Worm (Caenorhabditis elegans) whole organism, L1 larva: ENCODE data around the gene clec-60.

ENCODE experiments used
- C16A3.4 ChIP-seq: fragments of 150-350 bp; optimal IDR thresholded peaks from 2 replicates; lab custom pipeline; 2014; ENCODE audit warnings: missing biosample characterization, missing genetic modification characterization
- C34B4.2 ChIP-seq: sonication (generic microtip); optimal IDR thresholded peaks from 2 replicates; lab custom pipeline; 2017; ENCODE audit warnings: mild to moderate bottlenecking, missing genetic modification characterization, missing compliant biosample characterization
- F16B12.6 ChIP-seq: fragments of 150-350 bp; optimal IDR thresholded peaks from 2 replicates; lab custom pipeline; 2014; ENCODE audit warnings: missing biosample characterization, missing genetic modification characterization
- Y116A8C.19 ChIP-seq: sonication (generic microtip); optimal IDR thresholded peaks from 2 replicates; lab custom pipeline; 2016; ENCODE audit warnings: missing compliant biosample characterization, missing genetic modification characterization, borderline replicate concordance
- alr-1 ChIP-seq: fragments of 200-800 bp; sonication (Bioruptor generic); optimal IDR thresholded peaks from 2 replicates; lab custom pipeline; 2018; ENCODE audit warnings: borderline replicate concordance, mild to moderate bottlenecking, missing genetic modification characterization, missing compliant biosample characterization
- aly-2 ChIP-seq: fragments of 150-350 bp; optimal IDR thresholded peaks from 2 replicates; lab custom pipeline; 2014; ENCODE audit warnings: missing biosample characterization, missing genetic modification characterization
- ama-1 ChIP-seq: fragments of 150-350 bp; optimal IDR thresholded peaks from 2 replicates; lab custom pipeline; 2014
- ceh-63 ChIP-seq: fragments of 200-800 bp; sonication (Bioruptor generic); optimal IDR thresholded peaks from 2 replicates; lab custom pipeline; 2018; ENCODE audit warnings: mild to moderate bottlenecking, missing genetic modification characterization, missing compliant biosample characterization
- dpl-1 ChIP-seq, 3 experiments: fragments of 150-350 bp in 2 of 3; sonication (generic microtip) in 1 of 3; optimal IDR thresholded peaks; 2 replicates each; lab custom pipeline; 2014 to 2017; ENCODE audit warnings: missing biosample characterization in 3 of 3, missing genetic modification characterization in 3 of 3, missing genetic modification reagents in 3 of 3
- efl-1 ChIP-seq, 4 experiments: fragments of 150-350 bp; optimal IDR thresholded peaks in 3 of 4; peaks in 1 of 4; 1 replicate in 1 of 4; 2 replicates in 3 of 4; lab custom pipeline; 2014; ENCODE audit warnings: missing biosample characterization in 2 of 4, missing genetic modification characterization in 2 of 4, missing genetic modification reagents in 2 of 4
- efl-3 ChIP-seq: fragments of 200-800 bp; sonication (Bioruptor generic); optimal IDR thresholded peaks from 2 replicates; lab custom pipeline; 2018; ENCODE audit warnings: mild to moderate bottlenecking, missing genetic modification characterization, missing compliant biosample characterization
- egl-13 ChIP-seq: sonication (generic microtip); optimal IDR thresholded peaks from 2 replicates; lab custom pipeline; 2016; ENCODE audit warnings: missing genotype, missing genetic modification reagents, missing genetic modification characterization, missing compliant biosample characterization
- egl-27 ChIP-seq, 2 experiments: fragments of 150-350 bp in 1 of 2; sonication (generic microtip); optimal IDR thresholded peaks; 3 replicates each; lab custom pipeline; 2017 to 2018; ENCODE audit warnings: missing biosample characterization in 2 of 2, missing genetic modification characterization in 2 of 2, missing genetic modification reagents in 2 of 2
- elt-2 ChIP-seq: sonication (generic microtip); optimal IDR thresholded peaks from 2 replicates; lab custom pipeline; 2016; ENCODE audit warnings: missing genetic modification characterization, mild to moderate bottlenecking, inconsistent platforms, missing compliant biosample characterization, missing genetic modification reagents
- elt-3 ChIP-seq, 6 experiments: fragments of 150-350 bp in 1 of 6; sonication (generic microtip); optimal IDR thresholded peaks; 2 replicates each; lab custom pipeline; 2017 to 2018; ENCODE audit warnings: missing biosample characterization in 6 of 6, missing genetic modification characterization in 6 of 6, inconsistent platforms in 1 of 6
- ets-5 ChIP-seq: fragments of 200-800 bp; sonication (Bioruptor generic); IDR thresholded peaks from 2 replicates; pipeline ENCODE4 v1.3.6; 2022; ENCODE audit warnings: missing genetic modification characterization, missing compliant biosample characterization
- fkh-10 ChIP-seq: sonication (generic microtip); optimal IDR thresholded peaks from 2 replicates; lab custom pipeline; 2017; ENCODE audit warnings: missing biosample characterization, missing genetic modification reagents, missing genetic modification characterization
- fkh-8 ChIP-seq: sonication (generic microtip); optimal IDR thresholded peaks from 2 replicates; lab custom pipeline; 2016; ENCODE audit warnings: mild to moderate bottlenecking, missing genetic modification characterization, missing compliant biosample characterization
- hlh-4 ChIP-seq: sonication (generic microtip); optimal IDR thresholded peaks from 2 replicates; lab custom pipeline; 2016; ENCODE audit warnings: mild to moderate bottlenecking, missing genetic modification characterization, missing compliant biosample characterization
- irx-1 ChIP-seq: sonication (generic microtip); optimal IDR thresholded peaks from 2 replicates; lab custom pipeline; 2016; ENCODE audit warnings: missing genetic modification characterization, missing compliant biosample characterization
- jun-1 ChIP-seq: fragments of 150-350 bp; optimal IDR thresholded peaks from 2 replicates; lab custom pipeline; 2014; ENCODE audit warnings: missing biosample characterization, missing genetic modification reagents, missing genetic modification characterization
- lin-13 ChIP-seq: fragments of 150-350 bp; optimal IDR thresholded peaks from 2 replicates; lab custom pipeline; 2014; ENCODE audit warnings: missing biosample characterization, missing genetic modification reagents, missing genetic modification characterization
- lin-15B ChIP-seq: fragments of 150-350 bp; sonication (generic microtip); optimal IDR thresholded peaks from 3 replicates; lab custom pipeline; 2014; ENCODE audit warnings: missing biosample characterization, missing genetic modification characterization
- lin-35 ChIP-seq, 2 experiments: fragments of 150-350 bp; optimal IDR thresholded peaks; 2 replicates each; lab custom pipeline; 2014; ENCODE audit warnings: missing biosample characterization in 2 of 2, missing genetic modification characterization in 2 of 2, missing genetic modification reagents in 2 of 2
- lin-39 ChIP-seq: fragments of 150-350 bp; optimal IDR thresholded peaks from 2 replicates; lab custom pipeline; 2014; ENCODE audit warnings: missing biosample characterization, missing genetic modification reagents, missing genetic modification characterization
- mab-9 ChIP-seq: fragments of 200-800 bp; sonication (Bioruptor generic); IDR thresholded peaks from 2 replicates; pipeline ENCODE4 v1.3.6; 2022; ENCODE audit warnings: missing genetic modification reagents, missing genetic modification characterization, missing compliant biosample characterization
- mdl-1 ChIP-seq, 2 experiments: fragments of 150-350 bp; optimal IDR thresholded peaks; 2 replicates each; lab custom pipeline; 2014 to 2017; ENCODE audit warnings: missing biosample characterization in 2 of 2, missing genetic modification characterization in 2 of 2, inconsistent platforms in 1 of 2
- mef-2 ChIP-seq: fragments of 150-350 bp; optimal IDR thresholded peaks from 2 replicates; lab custom pipeline; 2014; ENCODE audit warnings: missing biosample characterization, missing genetic modification characterization
- mep-1 ChIP-seq: fragments of 150-350 bp; optimal IDR thresholded peaks from 2 replicates; lab custom pipeline; 2014; ENCODE audit warnings: missing biosample characterization, missing genetic modification characterization
- nhr-11 ChIP-seq: fragments of 150-350 bp; optimal IDR thresholded peaks from 2 replicates; lab custom pipeline; 2014; ENCODE audit warnings: missing biosample characterization, missing genetic modification characterization
- nhr-12 ChIP-seq: sonication (generic microtip); optimal IDR thresholded peaks from 2 replicates; lab custom pipeline; 2017; ENCODE audit warnings: missing biosample characterization, missing genetic modification characterization
- nhr-19 ChIP-seq: fragments of 200-800 bp; sonication (Bioruptor generic); conservative IDR thresholded peaks from 2 replicates; pipeline ENCODE4 v1.3.6; 2022; ENCODE audit warnings: missing genetic modification characterization, missing compliant biosample characterization
- nhr-237 ChIP-seq: fragments of 150-350 bp; optimal IDR thresholded peaks from 2 replicates; lab custom pipeline; 2014; ENCODE audit warnings: missing biosample characterization, missing genetic modification characterization
- nhr-47 ChIP-seq: sonication (generic microtip); optimal IDR thresholded peaks from 2 replicates; lab custom pipeline; 2016; ENCODE audit warnings: mild to moderate bottlenecking, missing genetic modification characterization, moderate library complexity, missing compliant biosample characterization
- nhr-71 ChIP-seq: sonication (generic microtip); optimal IDR thresholded peaks from 2 replicates; lab custom pipeline; 2016; ENCODE audit warnings: mild to moderate bottlenecking, missing genetic modification characterization, moderate library complexity, missing compliant biosample characterization
- nhr-77 ChIP-seq: fragments of 150-350 bp; optimal IDR thresholded peaks from 2 replicates; lab custom pipeline; 2014; ENCODE audit warnings: missing biosample characterization, missing genetic modification characterization
- nhr-85 ChIP-seq: sonication (generic microtip); peaks from one replicate; lab custom pipeline; 2016; ENCODE audit warnings: missing genetic modification characterization, inconsistent platforms, missing compliant biosample characterization
- nhr-90 ChIP-seq: sonication (generic microtip); optimal IDR thresholded peaks from 2 replicates; lab custom pipeline; 2016; ENCODE audit warnings: mild to moderate bottlenecking, missing genetic modification characterization, missing compliant biosample characterization; ENCODE audit not compliant: poor library complexity
- pag-3 ChIP-seq: sonication (generic microtip); optimal IDR thresholded peaks from 2 replicates; lab custom pipeline; 2017; ENCODE audit warnings: missing genetic modification characterization, mild to moderate bottlenecking, missing compliant biosample characterization, antibody characterized with exemption, borderline replicate concordance; ENCODE audit not compliant: insufficient read depth
- pax-3 ChIP-seq: fragments of 200-800 bp; sonication (Bioruptor generic); optimal IDR thresholded peaks from 2 replicates; lab custom pipeline; 2018; ENCODE audit warnings: mild to moderate bottlenecking, missing genetic modification characterization, moderate library complexity, missing compliant biosample characterization
- pqm-1 ChIP-seq: sonication (generic microtip); optimal IDR thresholded peaks from 3 replicates; lab custom pipeline; 2017; ENCODE audit warnings: missing biosample characterization, missing genetic modification characterization
- rnt-1 ChIP-seq: sonication (generic microtip); optimal IDR thresholded peaks from 2 replicates; lab custom pipeline; 2016; ENCODE audit warnings: mild to moderate bottlenecking, missing genetic modification characterization, moderate library complexity, missing compliant biosample characterization
- snpc-4 ChIP-seq: fragments of 150-350 bp; optimal IDR thresholded peaks from 2 replicates; lab custom pipeline; 2014; ENCODE audit warnings: missing biosample characterization, missing genetic modification characterization
- tlp-1 ChIP-seq: fragments of 150-350 bp; optimal IDR thresholded peaks from 2 replicates; lab custom pipeline; 2014; ENCODE audit warnings: missing biosample characterization, missing genetic modification characterization
- unc-130 ChIP-seq: fragments of 150-350 bp; optimal IDR thresholded peaks from 2 replicates; lab custom pipeline; 2017; ENCODE audit warnings: missing biosample characterization, missing genetic modification characterization, inconsistent platforms
- unc-86 ChIP-seq: sonication (generic microtip); optimal IDR thresholded peaks from 2 replicates; lab custom pipeline; 2016; ENCODE audit warnings: missing genetic modification characterization, missing compliant biosample characterization
- unc-98 ChIP-seq: fragments of 200-800 bp; sonication (Bioruptor generic); IDR thresholded peaks from 2 replicates; pipeline ENCODE4 v1.3.6; 2022; ENCODE audit warnings: missing genetic modification characterization, missing compliant biosample characterization
- vab-15 ChIP-seq: sonication (generic microtip); optimal IDR thresholded peaks from 2 replicates; lab custom pipeline; 2017; ENCODE audit warnings: missing genotype, mild to moderate bottlenecking, missing genetic modification characterization, missing compliant biosample characterization
- zip-4 ChIP-seq: fragments of 200-800 bp; sonication (Bioruptor generic); optimal IDR thresholded peaks from 2 replicates; lab custom pipeline; 2018; ENCODE audit warnings: mild to moderate bottlenecking, missing genetic modification characterization, moderate library complexity, missing compliant biosample characterization
- ztf-11 ChIP-seq, 2 experiments: sonication (generic microtip); optimal IDR thresholded peaks; 2 replicates each; lab custom pipeline; 2016 to 2017; ENCODE audit warnings: missing genetic modification characterization in 2 of 2, missing biosample characterization in 1 of 2, missing compliant biosample characterization in 1 of 2
- ztf-4 ChIP-seq: fragments of 150-350 bp; optimal IDR thresholded peaks from 2 replicates; lab custom pipeline; 2014; ENCODE audit warnings: missing biosample characterization, missing genetic modification characterization

The clec-60 gene

ce11 chrII:10502491-10503063 is 20.9 kb upstream of the clec-60 start, which contains the start of gene myrf-1 (continued):
- TF ChIP-seq unc-98 (GFP tag; lab: Robert Waterston, UW), result no peak
- peak; percentile 84 for TF ChIP-seq egl-13 (tag; lab: Kevin White, UChicago)
- peak; percentile 90 for TF ChIP-seq fkh-8 (tag; lab: Kevin White, UChicago)
- peak; percentile 66 for TF ChIP-seq elt-2 (tag; lab: Kevin White, UChicago)
- no peak for TF ChIP-seq Y116A8C.19 (tag; lab: Kevin White, UChicago)
- TF ChIP-seq nhr-237, result peak; percentile 51
- TF ChIP-seq nhr-12 (tag; lab: Kevin White, UChicago), result no peak
- TF ChIP-seq unc-130 (tag; lab: Kevin White, UChicago), result peak; percentile 70
- TF ChIP-seq nhr-47 (tag; lab: Kevin White, UChicago), result peak; percentile 85
- TF ChIP-seq nhr-11 (tag; lab: Kevin White, UChicago), result peak; percentile 84
- TF ChIP-seq mab-9 (GFP tag; lab: Robert Waterston, UW), result peak; percentile 53; the same call in 1 of the 2 replicates
- TF ChIP-seq lin-15B (tag; lab: Kevin White, UChicago), result peak; percentile 15
- TF ChIP-seq unc-86 (tag; lab: Kevin White, UChicago), result peak; percentile 73
- peak; percentile 13 for TF ChIP-seq F16B12.6 (tag; lab: Kevin White, UChicago)
- no peak for TF ChIP-seq hlh-4 (tag; lab: Kevin White, UChicago)
- no peak for TF ChIP-seq vab-15
- peak; percentile 48 for TF ChIP-seq snpc-4 (tag; lab: Kevin White, UChicago)
- peak; percentile 66 for TF ChIP-seq fkh-10 (GFP tag; lab: Kevin White, UChicago)
- TF ChIP-seq tlp-1 (tag; lab: Kevin White, UChicago), result no peak
- TF ChIP-seq lin-35 (GFP tag; optimal IDR thresholded peaks at IDR 0.05; lab: Kevin White, UChicago), result peak; percentile 53 to 59
- peak; percentile 73 for TF ChIP-seq mep-1
- TF ChIP-seq alr-1 (tag; lab: Kevin White, UChicago), result no peak
- TF ChIP-seq C34B4.2 (tag; lab: Kevin White, UChicago), result no peak
- peak; percentile 22 for TF ChIP-seq efl-3 (GFP tag; lab: Kevin White, UChicago)
- no peak for TF ChIP-seq aly-2 (tag; lab: Kevin White, UChicago)
- TF ChIP-seq egl-27 (tag; optimal IDR thresholded peaks at IDR 0.05; lab: Kevin White, UChicago), result peak; percentile 32 to 41
- TF ChIP-seq rnt-1 (tag; lab: Kevin White, UChicago), result peak; percentile 82
- TF ChIP-seq lin-39 (tag; lab: Kevin White, UChicago), result no peak
- TF ChIP-seq ztf-4 (tag; lab: Kevin White, UChicago), result peak; percentile 80
- TF ChIP-seq ets-5 (GFP tag; lab: Robert Waterston, UW), result no peak
- TF ChIP-seq mdl-1 (tag; optimal IDR thresholded peaks at IDR 0.05; lab: Kevin White, UChicago), result peak in 1 of 2 experiments; percentile 83
- peak; percentile 92 for TF ChIP-seq jun-1 (tag; lab: Kevin White, UChicago)
- no peak for TF ChIP-seq ama-1
- peak in 1 of 6 experiments; percentile 9 for TF ChIP-seq elt-3 (tag; optimal IDR thresholded peaks at IDR 0.05; lab: Kevin White, UChicago)
- TF ChIP-seq lin-13 (GFP tag; lab: Kevin White, UChicago), result peak; percentile 52
- peak; percentile 66 for TF ChIP-seq irx-1
- peak in 2 of 3 experiments; percentile 37 to 55 for TF ChIP-seq dpl-1 (GFP tag; optimal IDR thresholded peaks at IDR 0.05; lab: Kevin White, UChicago)
- peak; percentile 75 for TF ChIP-seq nhr-77 (tag; lab: Kevin White, UChicago)
- peak; percentile 65 for TF ChIP-seq C16A3.4 (tag; lab: Kevin White, UChicago)
- TF ChIP-seq nhr-90 (tag; lab: Kevin White, UChicago), result peak; percentile 73
- TF ChIP-seq ceh-63 (GFP tag; lab: Kevin White, UChicago), result no peak
- TF ChIP-seq nhr-71 (tag; lab: Kevin White, UChicago), result peak; percentile 91
- peak; percentile 72 to 79 for TF ChIP-seq efl-1 (optimal IDR thresholded peaks at IDR 0.05; lab: Kevin White, UChicago)
- TF ChIP-seq efl-1 (GFP tag; optimal IDR thresholded peaks at IDR 0.05 in 1 of 2; lab: Kevin White, UChicago), result peak; percentile 55 to 91
- TF ChIP-seq pag-3, result peak; percentile 72
- no peak for TF ChIP-seq pqm-1 (tag; lab: Kevin White, UChicago)
- peak; percentile 37 for TF ChIP-seq pax-3 (tag; lab: Kevin White, UChicago)
- peak; percentile 10 for TF ChIP-seq mef-2 (tag; lab: Kevin White, UChicago)
- TF ChIP-seq nhr-85, result peak; percentile 99
- TF ChIP-seq ztf-11 (tag; optimal IDR thresholded peaks at IDR 0.05; lab: Kevin White, UChicago), result peak in 1 of 2 experiments; percentile 75
- TF ChIP-seq nhr-19 (GFP tag; lab: Robert Waterston, UW), result peak; percentile 80
- peak; percentile 36 for TF ChIP-seq zip-4 (GFP tag; lab: Kevin White, UChicago)
